Worm (Caenorhabditis elegans) whole organism, L2 larva: ENCODE data around the gene ZC513.2.

Experiments used
- F13H6.1 ChIP-seq: sonication (generic microtip); optimal IDR thresholded peaks from 2 replicates; lab custom pipeline; 2016; ENCODE audit warnings: missing genetic modification characterization, missing compliant biosample characterization
- R02D3.7 ChIP-seq: fragments of 150-350 bp; optimal IDR thresholded peaks from 2 replicates; lab custom pipeline; 2014; ENCODE audit warnings: missing biosample characterization, missing genetic modification characterization
- Y55F3AM.14 ChIP-seq: fragments of 200-800 bp; sonication (Bioruptor generic); optimal IDR thresholded peaks from 2 replicates; lab custom pipeline; 2018; ENCODE audit warnings: mild to moderate bottlenecking, missing genetic modification characterization, missing compliant biosample characterization
- alr-1 ChIP-seq: fragments of 150-350 bp; optimal IDR thresholded peaks from 2 replicates; lab custom pipeline; 2014; ENCODE audit warnings: missing biosample characterization, missing genetic modification characterization
- aly-2 ChIP-seq: fragments of 150-350 bp; optimal IDR thresholded peaks from 2 replicates; lab custom pipeline; 2014; ENCODE audit warnings: missing biosample characterization, missing genetic modification characterization
- ama-1 ChIP-seq: fragments of 150-350 bp; optimal IDR thresholded peaks from 2 replicates; lab custom pipeline; 2018; ENCODE audit warnings: inconsistent platforms
- blmp-1 ChIP-seq: sonication (generic microtip); optimal IDR thresholded peaks from 2 replicates; lab custom pipeline; 2017; ENCODE audit warnings: missing genetic modification characterization, mild to moderate bottlenecking, missing compliant biosample characterization, antibody characterized with exemption, moderate library complexity; ENCODE audit not compliant: insufficient read depth
- ceh-16 ChIP-seq: fragments of 150-350 bp; optimal IDR thresholded peaks from 2 replicates; lab custom pipeline; 2014; ENCODE audit warnings: missing biosample characterization, missing genetic modification characterization
- ceh-82 ChIP-seq: fragments of 150-350 bp; optimal IDR thresholded peaks from 2 replicates; lab custom pipeline; 2014; ENCODE audit warnings: missing biosample characterization, missing genetic modification characterization
- crh-2 ChIP-seq: sonication (generic microtip); optimal IDR thresholded peaks from 2 replicates; lab custom pipeline; 2017; ENCODE audit warnings: missing biosample characterization, missing genetic modification characterization
- elt-1 ChIP-seq: fragments of 150-350 bp; optimal IDR thresholded peaks from 2 replicates; lab custom pipeline; 2014; ENCODE audit warnings: missing biosample characterization, missing genetic modification characterization
- elt-3 ChIP-seq: sonication (generic microtip); optimal IDR thresholded peaks from 2 replicates; lab custom pipeline; 2017; ENCODE audit warnings: missing biosample characterization, missing genetic modification characterization
- fos-1 ChIP-seq: fragments of 150-350 bp; optimal IDR thresholded peaks from 2 replicates; lab custom pipeline; 2014; ENCODE audit warnings: missing biosample characterization, missing genetic modification characterization
- gmeb-1 ChIP-seq: fragments of 150-350 bp; optimal IDR thresholded peaks from 2 replicates; lab custom pipeline; 2014; ENCODE audit warnings: missing biosample characterization, missing genetic modification characterization
- lin-11 ChIP-seq: fragments of 150-350 bp; sonication (generic microtip); optimal IDR thresholded peaks from 2 replicates; lab custom pipeline; 2014; ENCODE audit warnings: missing biosample characterization, missing genetic modification characterization, inconsistent platforms, mixed read lengths
- lin-13 ChIP-seq: fragments of 150-350 bp; optimal IDR thresholded peaks from 2 replicates; lab custom pipeline; 2014; ENCODE audit warnings: missing biosample characterization, missing genetic modification reagents, missing genetic modification characterization
- lin-39 ChIP-seq: fragments of 150-350 bp; optimal IDR thresholded peaks from 2 replicates; lab custom pipeline; 2014; ENCODE audit warnings: missing biosample characterization, missing genetic modification reagents, missing genetic modification characterization
- nhr-12 ChIP-seq: fragments of 150-350 bp; optimal IDR thresholded peaks from 2 replicates; lab custom pipeline; 2014; ENCODE audit warnings: missing biosample characterization, missing genetic modification characterization
- nhr-21 ChIP-seq: fragments of 150-350 bp; optimal IDR thresholded peaks from 2 replicates; lab custom pipeline; 2014; ENCODE audit warnings: missing biosample characterization, missing genetic modification characterization
- nhr-23 ChIP-seq: fragments of 150-350 bp; optimal IDR thresholded peaks from 2 replicates; lab custom pipeline; 2014; ENCODE audit warnings: missing biosample characterization, missing genetic modification reagents, missing genetic modification characterization
- nhr-237 ChIP-seq: fragments of 150-350 bp; optimal IDR thresholded peaks from 2 replicates; lab custom pipeline; 2014; ENCODE audit warnings: missing biosample characterization, missing genetic modification characterization
- nhr-6 ChIP-seq: fragments of 150-350 bp; optimal IDR thresholded peaks from 2 replicates; lab custom pipeline; 2014; ENCODE audit warnings: missing biosample characterization, missing genetic modification characterization
- peb-1 ChIP-seq: fragments of 150-350 bp; optimal IDR thresholded peaks from 2 replicates; lab custom pipeline; 2014; ENCODE audit warnings: missing biosample characterization, missing genetic modification characterization
- sem-4 ChIP-seq: fragments of 150-350 bp; optimal IDR thresholded peaks from 2 replicates; lab custom pipeline; 2014; ENCODE audit warnings: missing biosample characterization, missing genetic modification reagents, missing genetic modification characterization
- skn-1 ChIP-seq: sonication (generic microtip); optimal IDR thresholded peaks from 2 replicates; lab custom pipeline; 2017; ENCODE audit warnings: missing biosample characterization, missing genetic modification characterization
- sma-3 ChIP-seq: sonication (generic microtip); optimal IDR thresholded peaks from 2 replicates; lab custom pipeline; 2016; ENCODE audit warnings: missing genetic modification reagents, missing genetic modification characterization, missing compliant biosample characterization
- sma-9 ChIP-seq, 2 experiments: fragments of 150-350 bp in 1 of 2; sonication (generic microtip) in 1 of 2; optimal IDR thresholded peaks; 2 replicates each; lab custom pipeline; 2014 to 2016; ENCODE audit warnings: missing genetic modification characterization in 2 of 2, mild to moderate bottlenecking in 1 of 2, missing biosample characterization in 1 of 2, missing compliant biosample characterization in 1 of 2, missing genetic modification reagents in 1 of 2, moderate library complexity in 1 of 2
- snpc-4 ChIP-seq: fragments of 150-350 bp; optimal IDR thresholded peaks from 2 replicates; lab custom pipeline; 2014; ENCODE audit warnings: missing biosample characterization, missing genetic modification characterization
- unc-39 ChIP-seq: fragments of 150-350 bp; optimal IDR thresholded peaks from 2 replicates; lab custom pipeline; 2014; ENCODE audit warnings: missing biosample characterization, missing genetic modification characterization
- unc-55 ChIP-seq: fragments of 150-350 bp; sonication (generic microtip); optimal IDR thresholded peaks from 3 replicates; lab custom pipeline; 2014; ENCODE audit warnings: missing biosample characterization, missing genetic modification reagents, missing genetic modification characterization
- unc-62 ChIP-seq: fragments of 150-350 bp; optimal IDR thresholded peaks from 2 replicates; lab custom pipeline; 2014; ENCODE audit warnings: missing biosample characterization, missing genetic modification reagents, missing genetic modification characterization
- zag-1 ChIP-seq: fragments of 150-350 bp; optimal IDR thresholded peaks from 2 replicates; lab custom pipeline; 2014; ENCODE audit warnings: missing biosample characterization, missing genetic modification characterization
- ztf-1 ChIP-seq: fragments of 200-800 bp; sonication (Bioruptor generic); conservative IDR thresholded peaks from 2 replicates; pipeline ENCODE4 v1.3.6; 2022; ENCODE audit warnings: missing genetic modification characterization, missing compliant biosample characterization
- ztf-11 ChIP-seq: sonication (generic microtip); optimal IDR thresholded peaks from 2 replicates; lab custom pipeline; 2017; ENCODE audit warnings: missing biosample characterization, missing genetic modification characterization
- ztf-4 ChIP-seq: fragments of 150-350 bp; optimal IDR thresholded peaks from 2 replicates; lab custom pipeline; 2014; ENCODE audit warnings: missing biosample characterization, missing genetic modification characterization

Gene ZC513.2

DNA sequence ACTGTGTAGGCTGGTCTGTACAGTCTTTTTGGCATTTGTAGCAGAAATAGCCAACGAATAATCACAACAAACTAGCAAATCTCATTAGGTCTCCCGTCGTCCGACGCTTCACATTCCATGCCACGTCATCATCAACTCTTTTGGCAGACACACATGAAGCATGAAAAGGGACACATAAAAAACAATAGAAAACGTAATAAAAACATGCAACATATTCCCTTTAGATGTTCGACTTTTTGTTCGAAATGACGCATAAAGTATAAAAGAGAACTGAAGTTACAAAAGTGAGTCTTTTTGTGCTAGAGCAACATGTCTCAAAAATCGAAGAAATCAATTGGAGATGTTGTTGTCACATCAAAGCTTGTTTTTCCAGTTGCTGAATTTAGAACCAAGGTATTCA lies 2.4 kb upstream of the ZC513.2 start, which contains the start of gene sth-1:
Gene sth-1 (plus strand): TSS at position 301 of the 400 bp plus-strand sequence.
- no peak for TF ChIP-seq sma-9 (GFP tag; optimal IDR thresholded peaks at IDR 0.05; lab: Kevin White, UChicago)
- no peak for TF ChIP-seq sma-9 (tag; optimal IDR thresholded peaks at IDR 0.05; lab: Kevin White, UChicago)
- TF ChIP-seq crh-2 (tag; lab: Kevin White, UChicago): no peak
- TF ChIP-seq alr-1 (tag; lab: Kevin White, UChicago): no peak
- TF ChIP-seq gmeb-1 (tag; lab: Kevin White, UChicago): no peak
- no peak for TF ChIP-seq sma-3 (GFP tag; lab: Kevin White, UChicago)

DNA sequence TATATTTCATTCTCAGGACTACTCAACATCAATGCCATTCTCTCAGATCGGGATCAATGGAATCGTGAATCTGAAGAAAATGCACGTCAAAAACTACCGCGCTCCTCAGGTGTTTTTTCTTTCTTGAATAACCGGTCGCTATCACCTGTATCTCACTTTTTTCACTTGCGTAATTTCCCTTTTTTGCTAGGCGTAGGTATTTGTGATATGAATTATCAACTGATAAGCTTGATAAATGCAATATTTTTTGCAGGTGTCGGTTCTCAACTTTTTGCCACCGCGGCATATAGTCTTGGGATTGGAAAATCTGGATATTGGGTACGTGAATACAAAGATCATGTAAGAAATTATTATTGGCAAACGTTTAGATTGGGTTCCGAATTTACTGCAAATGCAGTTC lies 940 bp downstream of the ZC513.2 start:
- TF ChIP-seq ceh-16 (no peak), blmp-1 (tag; lab: Kevin White, UChicago) (peak; percentile 14)

DNA sequence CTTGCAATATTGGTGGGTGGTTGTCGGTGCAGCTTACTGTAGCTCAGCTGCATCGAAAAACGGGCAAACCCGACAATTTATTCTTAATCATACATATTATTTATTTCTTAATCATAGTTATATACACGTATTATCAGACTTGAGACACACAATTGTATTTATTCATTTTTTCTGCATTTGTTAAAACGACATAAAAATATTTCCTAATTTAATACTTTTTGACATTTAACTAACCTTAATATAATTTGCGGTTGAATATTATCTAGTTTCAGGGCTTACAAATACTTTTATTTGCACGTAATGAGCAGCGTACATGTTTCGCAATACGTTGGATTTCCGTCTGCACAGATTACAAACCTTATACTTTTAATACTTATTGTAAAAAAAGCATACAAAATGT lies 4.1 kb downstream of the ZC513.2 start, which contains the start of gene str-138:
Gene str-138 (plus strand): TSS at position 301 of the 400 bp plus-strand sequence.
- TF ChIP-seq lin-39 (no peak), ztf-4 (tag; lab: Kevin White, UChicago) (no peak), skn-1 (tag; lab: Kevin White, UChicago) (no peak)

DNA sequence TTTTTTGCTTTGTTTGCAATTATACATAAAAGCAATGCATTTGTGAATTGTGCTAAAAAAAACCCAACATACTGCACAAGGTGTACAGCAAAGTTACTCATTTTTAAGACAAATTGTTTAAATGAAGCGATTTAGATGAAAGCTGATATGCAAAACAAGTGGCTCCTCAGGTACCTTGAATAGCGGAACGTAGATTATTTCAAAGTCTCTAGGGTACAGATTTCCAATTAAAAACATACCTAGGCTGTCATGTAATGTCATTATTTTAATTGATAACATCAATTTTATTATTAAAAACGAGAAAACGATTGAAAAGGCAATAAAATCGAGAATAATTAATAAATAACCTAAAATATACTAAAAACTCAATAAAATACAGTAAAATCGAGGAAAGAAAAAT lies 7.8 kb downstream of the ZC513.2 start, which contains the start of gene str-139:
Gene str-139 (minus strand): TSS at position 101 of the 400 bp plus-strand sequence.
- no peak for TF ChIP-seq snpc-4 (tag; lab: Kevin White, UChicago)
- TF ChIP-seq unc-62 (GFP tag; lab: Kevin White, UChicago): no peak
- TF ChIP-seq skn-1 (tag; lab: Kevin White, UChicago): no peak
- no peak for TF ChIP-seq elt-1 (tag; lab: Kevin White, UChicago)
- no peak for TF ChIP-seq ztf-1 (GFP tag; lab: Robert Waterston, UW)
- no peak for TF ChIP-seq lin-39
- no peak for TF ChIP-seq fos-1 (tag; lab: Kevin White, UChicago)
- no peak for TF ChIP-seq lin-11 (tag; lab: Kevin White, UChicago)
- no peak for TF ChIP-seq unc-55
- no peak for TF ChIP-seq lin-13 (GFP tag; lab: Kevin White, UChicago)
- TF ChIP-seq nhr-6 (tag; lab: Kevin White, UChicago): no peak
- no peak for TF ChIP-seq Y55F3AM.14
- TF ChIP-seq nhr-237 (tag; lab: Kevin White, UChicago): no peak
- no peak for TF ChIP-seq R02D3.7

DNA sequence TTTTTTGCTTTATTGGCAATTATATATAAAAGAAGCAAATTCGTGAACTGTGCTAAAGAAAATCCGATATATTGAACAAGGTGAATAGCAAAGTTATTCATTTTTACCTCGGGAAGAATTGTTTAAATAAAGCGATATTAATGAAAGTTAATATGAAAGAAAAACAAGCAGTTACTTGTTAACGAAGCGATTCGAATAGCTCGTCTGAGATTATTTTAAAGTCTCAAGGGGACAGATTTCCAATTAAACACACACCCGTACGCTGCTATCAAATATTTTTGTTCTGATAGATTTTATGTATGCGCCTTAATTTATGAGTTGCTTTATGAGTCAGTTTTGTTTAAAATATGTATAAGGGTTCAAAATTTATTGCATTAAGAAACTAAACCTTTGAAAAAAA lies 13.6 kb downstream of the ZC513.2 start, which contains the start of gene str-140:
Gene str-140 (minus strand): TSS at position 101 of the 400 bp plus-strand sequence.
- no peak for TF ChIP-seq sma-3 (GFP tag; lab: Kevin White, UChicago)
- TF ChIP-seq nhr-237 (tag; lab: Kevin White, UChicago): no peak
- no peak for TF ChIP-seq ceh-82
- no peak for TF ChIP-seq sem-4 (tag; lab: Kevin White, UChicago)
- no peak for TF ChIP-seq nhr-6 (tag; lab: Kevin White, UChicago)
- TF ChIP-seq Y55F3AM.14: no peak
- no peak for TF ChIP-seq ztf-4 (tag; lab: Kevin White, UChicago)
- TF ChIP-seq crh-2 (tag; lab: Kevin White, UChicago): no peak
- TF ChIP-seq ceh-16: no peak

DNA sequence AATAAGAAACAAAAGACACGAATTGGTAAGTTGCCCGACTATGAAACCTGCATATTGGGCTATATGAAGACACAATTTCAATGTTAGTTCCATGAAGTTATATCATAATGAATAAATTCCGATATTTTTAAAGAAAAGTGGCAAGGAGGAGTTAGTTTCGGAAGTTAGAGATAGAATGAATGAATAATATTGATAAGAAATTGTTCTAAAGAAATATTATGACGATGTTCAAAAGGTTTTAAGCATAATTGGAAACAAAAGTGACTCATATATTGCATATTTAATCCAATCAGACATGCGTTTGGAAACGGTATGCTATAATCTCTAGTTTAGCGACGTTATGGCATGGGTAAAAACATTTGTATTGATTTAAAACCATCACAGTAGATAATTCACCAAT lies 15.4 kb downstream of the ZC513.2 start, which contains the start of gene str-143:
Gene str-143 (minus strand): TSS at position 101 of the 400 bp plus-strand sequence.
- TF ChIP-seq ztf-11 (tag; lab: Kevin White, UChicago) (no peak), snpc-4 (tag; lab: Kevin White, UChicago) (no peak), lin-13 (GFP tag; lab: Kevin White, UChicago) (no peak), unc-39 (tag; lab: Kevin White, UChicago) (no peak), zag-1 (no peak), ceh-16 (no peak), blmp-1 (tag; lab: Kevin White, UChicago) (no peak), aly-2 (tag; lab: Kevin White, UChicago) (no peak), ceh-82 (no peak)

DNA sequence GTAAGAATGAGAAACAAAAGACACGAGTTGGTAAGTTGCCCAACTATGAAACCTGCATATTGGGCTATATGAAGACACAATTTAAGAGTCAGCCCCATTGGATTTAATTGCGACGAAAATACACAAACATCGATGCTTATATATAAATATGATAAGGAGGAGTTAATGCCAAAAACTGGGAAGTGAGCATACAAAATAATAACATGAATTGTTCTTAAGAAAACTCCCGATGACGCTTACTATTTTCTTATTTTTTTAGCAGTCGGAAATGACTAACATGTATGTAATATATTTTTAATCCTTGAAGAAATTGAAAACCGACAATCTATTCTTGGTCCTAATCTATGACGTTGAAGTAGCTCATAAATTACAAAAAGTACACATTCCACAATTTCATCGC lies 17.8 kb downstream of the ZC513.2 start, which contains the start of gene str-144:
Gene str-144 (minus strand): TSS at position 101 of the 400 bp plus-strand sequence.
- TF ChIP-seq sma-3 (GFP tag; lab: Kevin White, UChicago): no peak
- TF ChIP-seq F13H6.1 (tag; lab: Kevin White, UChicago): no peak
- no peak for TF ChIP-seq sma-9 (GFP tag; optimal IDR thresholded peaks at IDR 0.05; lab: Kevin White, UChicago)
- TF ChIP-seq sma-9 (tag; optimal IDR thresholded peaks at IDR 0.05; lab: Kevin White, UChicago): no peak
- no peak for TF ChIP-seq peb-1 (tag; lab: Kevin White, UChicago)
- TF ChIP-seq blmp-1 (tag; lab: Kevin White, UChicago): no peak
- no peak for TF ChIP-seq R02D3.7
- no peak for TF ChIP-seq ceh-82
- no peak for TF ChIP-seq nhr-12 (tag; lab: Kevin White, UChicago)
- TF ChIP-seq aly-2 (tag; lab: Kevin White, UChicago): no peak
- no peak for TF ChIP-seq nhr-21 (tag; lab: Kevin White, UChicago)
- no peak for TF ChIP-seq skn-1 (tag; lab: Kevin White, UChicago)
- TF ChIP-seq ama-1: no peak
- TF ChIP-seq ceh-16: no peak
- no peak for TF ChIP-seq nhr-23 (tag; lab: Kevin White, UChicago)
- no peak for TF ChIP-seq elt-3
